Fruit fly (Drosophila melanogaster) whole organism, wandering third instar larva: ENCODE data around the gene CG42245.

Experiments
- CG9705 ChIP-seq: fragments of 200-800 bp; sonication (Bioruptor generic); optimal IDR thresholded peaks from 2 replicates; lab custom pipeline; 2018; ENCODE audit warnings: missing biosample characterization, mild to moderate bottlenecking, missing genetic modification characterization
- Dfd ChIP-seq: fragments of >200 bp; optimal IDR thresholded peaks from 2 replicates; lab custom pipeline; 2017; ENCODE audit warnings: missing biosample characterization, missing genetic modification characterization
- Dif ChIP-seq: fragments of 200-275, 200-300 bp; sonication (Bioruptor generic); optimal IDR thresholded peaks from 2 replicates; lab custom pipeline; 2018; ENCODE audit warnings: missing biosample characterization, missing genetic modification characterization; ENCODE audit not compliant: partially characterized antibody
- Hr78 ChIP-seq: fragments of >200 bp; optimal IDR thresholded peaks from 2 replicates; lab custom pipeline; 2017; ENCODE audit warnings: missing biosample characterization, missing genetic modification characterization
- Mio ChIP-seq: sonication (Bioruptor generic); optimal IDR thresholded peaks from 2 replicates; lab custom pipeline; 2016; ENCODE audit warnings: missing biosample characterization, missing genetic modification characterization
- Sp1 ChIP-seq: fragments of 200-800 bp; sonication (Bioruptor generic); optimal IDR thresholded peaks from 3 replicates; lab custom pipeline; 2019; ENCODE audit warnings: missing biosample characterization, mild to moderate bottlenecking, missing genetic modification characterization, moderate library complexity
- br ChIP-seq: fragments of 200-800 bp; sonication (Bioruptor generic); optimal IDR thresholded peaks from 2 replicates; lab custom pipeline; 2016; ENCODE audit warnings: missing biosample characterization, missing genetic modification characterization
- fru ChIP-seq: fragments of 200-800 bp; sonication (Bioruptor generic); optimal IDR thresholded peaks from 3 replicates; lab custom pipeline; 2016; ENCODE audit warnings: missing biosample characterization, mild to moderate bottlenecking, missing genetic modification characterization
- lola ChIP-seq: fragments of >200 bp; optimal IDR thresholded peaks from 2 replicates; lab custom pipeline; 2017; ENCODE audit warnings: missing biosample characterization, missing genetic modification characterization
- psq ChIP-seq: fragments of 200-800 bp; sonication (Bioruptor generic); optimal IDR thresholded peaks from 3 replicates; lab custom pipeline; 2017; ENCODE audit warnings: missing biosample characterization, mild to moderate bottlenecking, missing genetic modification characterization, moderate library complexity
- sage ChIP-seq: fragments of 200-800 bp; sonication (Bioruptor generic); optimal IDR thresholded peaks from 2 replicates; lab custom pipeline; 2016; ENCODE audit warnings: missing biosample characterization, mild to moderate bottlenecking, missing genetic modification characterization
- tai ChIP-seq: sonication (Bioruptor generic); optimal IDR thresholded peaks from 2 replicates; lab custom pipeline; 2016; ENCODE audit warnings: missing biosample characterization, missing genetic modification characterization
- usp ChIP-seq: fragments of >200 bp; optimal IDR thresholded peaks from 2 replicates; lab custom pipeline; 2017; ENCODE audit warnings: missing biosample characterization, missing genetic modification characterization
- woc ChIP-seq: sonication (Bioruptor generic); optimal IDR thresholded peaks from 2 replicates; lab custom pipeline; 2016; ENCODE audit warnings: missing biosample characterization, mild to moderate bottlenecking, missing genetic modification characterization

The CG42245 gene

DNA sequence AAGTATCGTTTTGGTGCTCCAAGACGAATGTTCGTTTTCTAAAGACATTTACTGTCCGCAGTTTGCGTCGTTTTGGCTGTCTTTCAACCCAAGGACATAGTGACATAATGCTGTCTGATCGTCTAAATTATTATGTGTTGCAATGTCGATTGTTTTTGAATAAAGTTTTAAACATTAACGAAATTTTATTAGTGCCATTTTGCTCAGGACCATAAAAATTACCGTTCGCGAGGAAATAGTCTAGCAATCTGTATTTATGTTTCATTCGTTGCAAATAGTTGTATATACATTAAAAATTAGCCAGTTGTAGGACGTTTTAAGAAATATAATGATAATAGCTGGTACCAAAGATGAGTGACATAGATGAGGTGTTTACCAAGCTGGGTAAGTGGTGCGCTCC, 29.8 kb downstream of the CG42245 start, which contains the start of gene CG33234:
TSS of gene CG33234 (plus strand) at position 301 of the 400 bp plus-strand sequence.
- TF ChIP-seq Dfd (GFP tag; lab: Kevin White, UChicago) (no peak), Dif (GFP tag; lab: Kevin White, UChicago) (no peak), Mio (GFP tag; lab: Kevin White, UChicago) (no peak), woc (GFP tag; lab: Kevin White, UChicago) (no peak), tai (GFP tag; lab: Kevin White, UChicago) (no peak), psq (GFP tag; lab: Kevin White, UChicago) (no peak), Sp1 (GFP tag; lab: Kevin White, UChicago) (no peak), fru (GFP tag; lab: Kevin White, UChicago) (no peak), usp (GFP tag; lab: Kevin White, UChicago) (no peak), sage (no peak), CG9705 (GFP tag; lab: Kevin White, UChicago) (no peak), Hr78 (no peak), br (GFP tag; lab: Kevin White, UChicago) (no peak), lola (GFP tag; lab: Kevin White, UChicago) (no peak)
